Worm (Caenorhabditis elegans) whole organism, young adult: ENCODE data around the gene F58E6.11.
A peak's percentile ranks its signal among the peaks of the same experiment; 100 is the strongest.

ENCODE experiments used
- B0035.1 ChIP-seq: sonication (generic microtip); optimal IDR thresholded peaks from 2 replicates; lab custom pipeline; 2016; ENCODE audit warnings: missing genetic modification characterization, mild to moderate bottlenecking, missing compliant biosample characterization, missing genotype, missing genetic modification reagents
- B0336.3 ChIP-seq: fragments of 200-800 bp; sonication (Bioruptor generic); IDR thresholded peaks from 2 replicates; pipeline ENCODE4 v1.3.6; 2022; ENCODE audit warnings: missing genetic modification characterization, missing compliant biosample characterization
- C17E4.6 ChIP-seq: fragments of 200-800 bp; sonication (Bioruptor generic); IDR thresholded peaks from 2 replicates; pipeline ENCODE4 v1.3.6; 2022; ENCODE audit warnings: missing genetic modification reagents, missing genetic modification characterization, missing compliant biosample characterization
- D2030.7 ChIP-seq: fragments of 200-800 bp; sonication (Bioruptor generic); IDR thresholded peaks from 2 replicates; pipeline ENCODE4 v1.3.6; 2022; ENCODE audit warnings: missing genetic modification reagents, missing genetic modification characterization, missing compliant biosample characterization
- F22D6.2 ChIP-seq: sonication (generic microtip); optimal IDR thresholded peaks from 2 replicates; lab custom pipeline; 2016; ENCODE audit warnings: mild to moderate bottlenecking, missing genetic modification characterization, missing compliant biosample characterization
- F33H1.4 ChIP-seq: fragments of 200-800 bp; sonication (Bioruptor generic); IDR thresholded peaks from 2 replicates; pipeline ENCODE4 v1.3.6; 2022; ENCODE audit warnings: missing genetic modification reagents, missing genetic modification characterization, missing compliant biosample characterization
- F57C9.4 ChIP-seq: sonication (generic microtip); optimal IDR thresholded peaks from 2 replicates; lab custom pipeline; 2017; ENCODE audit warnings: mild to moderate bottlenecking, missing genetic modification characterization, missing compliant biosample characterization
- T07F8.4 ChIP-seq: sonication (generic microtip); optimal IDR thresholded peaks from 2 replicates; lab custom pipeline; 2016; ENCODE audit warnings: mild to moderate bottlenecking, missing genetic modification characterization, moderate library complexity, missing compliant biosample characterization
- Y67H2A.10 ChIP-seq: fragments of 200-800 bp; sonication (Bioruptor generic); conservative IDR thresholded peaks from 2 replicates; pipeline ENCODE4 v1.3.6; 2022; ENCODE audit warnings: missing genetic modification reagents, missing genetic modification characterization, missing compliant biosample characterization
- Y79H2A.3 ChIP-seq: fragments of 200-800 bp; sonication (Bioruptor generic); conservative IDR thresholded peaks from 2 replicates; pipeline ENCODE4 v1.3.6; 2022; ENCODE audit warnings: missing genetic modification reagents, missing genetic modification characterization, missing compliant biosample characterization
- akir-1 ChIP-seq: fragments of 200-800 bp; sonication (Bioruptor generic); optimal IDR thresholded peaks from 2 replicates; lab custom pipeline; 2018; ENCODE audit warnings: mild to moderate bottlenecking, missing genetic modification characterization, moderate library complexity, missing compliant biosample characterization
- aptf-2 ChIP-seq: fragments of 200-800 bp; sonication (Bioruptor generic); conservative IDR thresholded peaks from 2 replicates; pipeline ENCODE4 v1.3.6; 2022; ENCODE audit warnings: missing genetic modification reagents, missing genetic modification characterization, missing compliant biosample characterization
- aptf-3 ChIP-seq: fragments of 200-800 bp; sonication (Bioruptor generic); IDR thresholded peaks from 2 replicates; pipeline ENCODE4 v1.3.6; 2022; ENCODE audit warnings: missing genetic modification characterization, missing compliant biosample characterization
- ccch-3 ChIP-seq: fragments of 200-800 bp; sonication (Bioruptor generic); optimal IDR thresholded peaks from 2 replicates; lab custom pipeline; 2018; ENCODE audit warnings: mild to moderate bottlenecking, missing genetic modification characterization, missing compliant biosample characterization
- cebp-2 ChIP-seq: fragments of 200-800 bp; sonication (Bioruptor generic); IDR thresholded peaks from 2 replicates; pipeline ENCODE4 v1.3.6; 2022; ENCODE audit warnings: missing genetic modification characterization, missing compliant biosample characterization
- die-1 ChIP-seq: sonication (generic microtip); optimal IDR thresholded peaks from 2 replicates; lab custom pipeline; 2016; ENCODE audit warnings: missing genotype, mild to moderate bottlenecking, missing genetic modification characterization, missing compliant biosample characterization
- dpff-1 ChIP-seq: sonication (generic microtip); optimal IDR thresholded peaks from 2 replicates; lab custom pipeline; 2017; ENCODE audit warnings: mild to moderate bottlenecking, missing genetic modification characterization, missing compliant biosample characterization
- egl-44 ChIP-seq: fragments of 200-800 bp; sonication (Bioruptor generic); IDR thresholded peaks from 2 replicates; pipeline ENCODE4 v1.3.6; 2022; ENCODE audit warnings: missing genetic modification reagents, missing genetic modification characterization, missing compliant biosample characterization
- ets-4 ChIP-seq: fragments of 200-800 bp; sonication (Bioruptor generic); optimal IDR thresholded peaks from 2 replicates; lab custom pipeline; 2018; ENCODE audit warnings: mild to moderate bottlenecking, missing genetic modification characterization, missing compliant biosample characterization
- hlh-12 ChIP-seq: sonication (generic microtip); optimal IDR thresholded peaks from 2 replicates; lab custom pipeline; 2016; ENCODE audit warnings: missing genetic modification characterization, missing compliant biosample characterization
- hlh-26 ChIP-seq: fragments of 200-800 bp; sonication (Bioruptor generic); conservative IDR thresholded peaks from 2 replicates; pipeline ENCODE4 v1.3.6; 2022; ENCODE audit warnings: missing genetic modification reagents, missing genetic modification characterization, missing compliant biosample characterization
- hmg-1.2 ChIP-seq: fragments of 200-800 bp; sonication (Bioruptor generic); IDR thresholded peaks from 2 replicates; pipeline ENCODE4 v1.3.6; 2022; ENCODE audit warnings: missing genetic modification reagents, missing genetic modification characterization, missing compliant biosample characterization
- lin-54 ChIP-seq: fragments of 200-800 bp; sonication (Bioruptor generic); optimal IDR thresholded peaks from 2 replicates; lab custom pipeline; 2018; ENCODE audit warnings: mild to moderate bottlenecking, missing genetic modification characterization, missing compliant biosample characterization
- lsy-27 ChIP-seq: sonication (generic microtip); optimal IDR thresholded peaks from 2 replicates; lab custom pipeline; 2017; ENCODE audit warnings: missing genetic modification characterization, mild to moderate bottlenecking, missing compliant biosample characterization, antibody characterized with exemption, missing genotype, borderline replicate concordance; ENCODE audit not compliant: insufficient read depth
- madf-10 ChIP-seq: sonication (generic microtip); optimal IDR thresholded peaks from 2 replicates; lab custom pipeline; 2016; ENCODE audit warnings: mild to moderate bottlenecking, missing genetic modification characterization, missing compliant biosample characterization
- madf-6 ChIP-seq: fragments of 200-800 bp; sonication (Bioruptor generic); IDR thresholded peaks from 2 replicates; pipeline ENCODE4 v1.3.6; 2022; ENCODE audit warnings: missing genetic modification reagents, missing genetic modification characterization, missing compliant biosample characterization
- mes-4 ChIP-seq: sonication (generic microtip); optimal IDR thresholded peaks from 2 replicates; lab custom pipeline; 2016; ENCODE audit warnings: missing genotype, missing genetic modification characterization, missing compliant biosample characterization
- nhr-179 ChIP-seq: sonication (generic microtip); optimal IDR thresholded peaks from 2 replicates; lab custom pipeline; 2016; ENCODE audit warnings: mild to moderate bottlenecking, missing genetic modification characterization, missing compliant biosample characterization
- sea-2 ChIP-seq: fragments of 200-800 bp; sonication (Bioruptor generic); IDR thresholded peaks from 2 replicates; pipeline ENCODE4 v1.3.6; 2022; ENCODE audit warnings: missing genetic modification characterization, missing compliant biosample characterization
- snpc-4 ChIP-seq, 5 experiments: fragments of 150-350 bp in 1 of 5; sonication (generic microtip) in 4 of 5; optimal IDR thresholded peaks; 2 replicates each; lab custom pipeline; 2014 to 2018; ENCODE audit warnings: missing genetic modification characterization in 5 of 5, missing biosample characterization in 3 of 5, antibody characterized with exemption in 2 of 5, mild to moderate bottlenecking in 2 of 5, missing compliant biosample characterization in 2 of 5, missing genotype in 2 of 5, moderate library complexity in 2 of 5, missing genetic modification reagents in 1 of 5
- tbx-9 ChIP-seq: sonication (generic microtip); optimal IDR thresholded peaks from 2 replicates; lab custom pipeline; 2016; ENCODE audit warnings: borderline replicate concordance, missing genetic modification characterization, inconsistent platforms, missing compliant biosample characterization
- tlf-1 ChIP-seq: fragments of 200-800 bp; sonication (Bioruptor generic); optimal IDR thresholded peaks from 2 replicates; lab custom pipeline; 2018; ENCODE audit warnings: mild to moderate bottlenecking, missing genetic modification characterization, missing compliant biosample characterization
- xnd-1 ChIP-seq: sonication (generic microtip); optimal IDR thresholded peaks from 2 replicates; lab custom pipeline; 2016; ENCODE audit warnings: missing genotype, missing genetic modification reagents, missing genetic modification characterization, missing compliant biosample characterization
- ztf-25 ChIP-seq: fragments of 200-800 bp; sonication (Bioruptor generic); IDR thresholded peaks from 2 replicates; pipeline ENCODE4 v1.3.6; 2022; ENCODE audit warnings: missing genetic modification reagents, missing genetic modification characterization, missing compliant biosample characterization
- ztf-28 ChIP-seq: fragments of 200-800 bp; sonication (Bioruptor generic); IDR thresholded peaks from 2 replicates; pipeline ENCODE4 v1.3.6; 2022; ENCODE audit warnings: missing genetic modification reagents, missing genetic modification characterization, missing compliant biosample characterization

The F58E6.11 gene

DNA sequence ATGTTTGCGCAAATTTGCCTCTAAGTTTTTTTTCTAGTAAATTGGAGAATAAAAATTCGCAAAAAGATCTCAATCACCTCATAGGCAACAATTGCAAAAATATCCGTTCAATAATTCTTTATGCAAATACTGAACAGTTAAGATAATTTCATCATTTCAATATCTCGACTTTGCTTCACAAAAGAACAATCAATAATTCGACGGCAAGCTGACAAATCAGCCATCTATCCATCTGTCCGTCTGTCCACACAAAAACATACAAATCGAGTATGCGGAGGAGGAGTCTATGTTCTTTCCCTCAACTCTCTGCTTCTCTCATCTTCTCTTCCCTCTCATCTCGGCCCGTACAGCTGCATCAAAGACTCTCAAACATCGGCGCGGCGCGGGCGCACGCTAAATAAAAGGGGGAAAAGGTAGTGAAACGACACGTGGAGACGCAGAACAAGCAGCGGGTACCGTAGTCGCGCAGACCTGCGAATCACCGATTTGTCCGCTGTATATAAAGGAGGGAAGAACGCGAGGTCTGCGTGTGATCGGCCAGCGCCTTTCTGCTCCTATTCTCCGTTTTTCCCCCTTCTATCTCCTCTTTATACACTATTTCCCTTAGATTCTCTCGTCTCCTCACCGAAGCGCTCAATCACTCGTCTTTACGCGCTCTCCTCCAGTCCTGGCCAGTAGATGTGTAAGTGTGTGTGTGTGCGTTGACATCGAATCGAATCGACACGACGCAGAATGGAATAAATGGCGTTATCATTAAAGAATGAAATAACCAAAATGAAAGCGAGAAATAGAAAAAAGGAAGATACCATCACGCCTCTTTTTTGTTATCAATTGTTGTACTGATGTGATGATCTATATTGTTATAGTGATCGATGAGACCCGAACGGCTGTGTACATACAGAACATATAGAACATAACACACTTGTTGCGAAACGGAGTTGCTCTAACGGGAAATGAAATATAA, 26.8 kb downstream of the F58E6.11 start (continued):
- TF ChIP-seq F33H1.4 (GFP tag; lab: Robert Waterston, UW), result no peak
- TF ChIP-seq madf-6 (GFP tag; lab: Robert Waterston, UW), result peak; percentile 19
- TF ChIP-seq snpc-4 (GFP tag; optimal IDR thresholded peaks at IDR 0.05; lab: Kevin White, UChicago), result peak; percentile 55
- peak; percentile 42 to 79 (median 78) for TF ChIP-seq snpc-4 (tag; optimal IDR thresholded peaks at IDR 0.05; lab: Kevin White, UChicago)
- TF ChIP-seq ccch-3, result peak; percentile 18
- TF ChIP-seq die-1 (tag; lab: Kevin White, UChicago), result peak; percentile 36
- peak; percentile 52 for TF ChIP-seq F22D6.2
- no peak for TF ChIP-seq dpff-1 (tag; lab: Kevin White, UChicago)
- peak; percentile 39 for TF ChIP-seq T07F8.4 (tag; lab: Kevin White, UChicago)
- TF ChIP-seq hmg-1.2, result peak; percentile 66; the same call in 1 of the 2 replicates
- peak; percentile 62 for TF ChIP-seq lin-54
- TF ChIP-seq Y79H2A.3 (GFP tag; lab: Robert Waterston, UW), result no peak
- no peak for TF ChIP-seq akir-1
- TF ChIP-seq ztf-28 (GFP tag; lab: Robert Waterston, UW), result 0 out of 2 replicates have a peak, but pooled peaks have one; percentile 4
- peak; percentile 33 for TF ChIP-seq F57C9.4 (tag; lab: Kevin White, UChicago)
- peak; percentile 72 for TF ChIP-seq tlf-1
- TF ChIP-seq aptf-3 (GFP tag; lab: Robert Waterston, UW), result no peak
- no peak for TF ChIP-seq hlh-26 (GFP tag; lab: Robert Waterston, UW)
- TF ChIP-seq mes-4 (tag; lab: Kevin White, UChicago), result no peak
- peak; percentile 95 for TF ChIP-seq B0336.3 (GFP tag; lab: Robert Waterston, UW)
- TF ChIP-seq sea-2 (GFP tag; lab: Robert Waterston, UW), result peak; percentile 74; the same call in 1 of the 2 replicates
- peak; percentile 78 for TF ChIP-seq B0035.1 (tag; lab: Kevin White, UChicago)
- no peak for TF ChIP-seq D2030.7 (GFP tag; lab: Robert Waterston, UW)
- peak; percentile 55 for TF ChIP-seq Y67H2A.10 (GFP tag; lab: Robert Waterston, UW)
- no peak for TF ChIP-seq hlh-12 (tag; lab: Kevin White, UChicago)
- TF ChIP-seq madf-10 (tag; lab: Kevin White, UChicago), result peak; percentile 90
- TF ChIP-seq egl-44 (GFP tag; lab: Robert Waterston, UW), result peak; percentile 71; the same call in 1 of the 2 replicates
- TF ChIP-seq xnd-1 (tag; lab: Kevin White, UChicago), result no peak
- 0 out of 2 replicates have a peak, but pooled peaks have one; percentile 46 for TF ChIP-seq ztf-25 (GFP tag; lab: Robert Waterston, UW)
- TF ChIP-seq C17E4.6 (GFP tag; lab: Robert Waterston, UW), result peak; percentile 50; the same call in 1 of the 2 replicates
- no peak for TF ChIP-seq tbx-9 (tag; lab: Kevin White, UChicago)
- no peak for TF ChIP-seq lsy-27 (tag; lab: Kevin White, UChicago)
- no peak for TF ChIP-seq aptf-2 (GFP tag; lab: Robert Waterston, UW)
- no peak for TF ChIP-seq nhr-179
- TF ChIP-seq ets-4 (GFP tag; lab: Kevin White, UChicago), result peak; percentile 60
- no peak for TF ChIP-seq cebp-2 (GFP tag; lab: Robert Waterston, UW)
- TF ChIP-seq, all 124 proteins: peak for 73
